Worm (Caenorhabditis elegans): ENCODE measurements around the gene K05F1.14.

Gene K05F1.14

ce11 chrII:5806563-5806962 is 14.2 kb upstream of the K05F1.14 start:
- TF ChIP-seq ceh-82 (tag; optimal IDR thresholded peaks at IDR 0.05) = no peak
- no peak for TF ChIP-seq nhr-90 (tag; optimal IDR thresholded peaks at IDR 0.05; ENCODE audit: poor library complexity)
- TF ChIP-seq elt-2 (tag; optimal IDR thresholded peaks at IDR 0.05) = peak; percentile 84
- TF ChIP-seq efl-1 (optimal IDR thresholded peaks at IDR 0.05) = no peak
- peak in 1 of 2 experiments; percentile 84 for TF ChIP-seq efl-1 (GFP tag; optimal IDR thresholded peaks at IDR 0.05 in 1 of 2)

ce11 chrII:5805303-5805702 is 12.9 kb upstream of the K05F1.14 start, which contains the start of gene K05F1.10:
TSS of gene K05F1.10 (minus strand) at chrII:5805473.
- TF ChIP-seq mef-2 (tag; optimal IDR thresholded peaks at IDR 0.05) = no peak
- no peak for TF ChIP-seq nhr-76 (tag; optimal IDR thresholded peaks at IDR 0.05)
- no peak for TF ChIP-seq unc-98 (GFP tag; IDR thresholded peaks at IDR 0.05)
- TF ChIP-seq grh-1 (GFP tag; IDR thresholded peaks at IDR 0.05) = no peak
- TF ChIP-seq snu-23 (GFP tag; optimal IDR thresholded peaks at IDR 0.05) = no peak
- no peak for TF ChIP-seq blmp-1 (tag; optimal IDR thresholded peaks at IDR 0.05)
- TF ChIP-seq lin-13 (GFP tag; optimal IDR thresholded peaks at IDR 0.05) = no peak
- peak; percentile 64 for TF ChIP-seq elt-2 (tag; optimal IDR thresholded peaks at IDR 0.05)
- TF ChIP-seq pax-3 (tag; optimal IDR thresholded peaks at IDR 0.05) = no peak
- TF ChIP-seq C04F5.9 (tag; optimal IDR thresholded peaks at IDR 0.05) = no peak
- TF ChIP-seq efl-1 (optimal IDR thresholded peaks at IDR 0.05) = no peak
- TF ChIP-seq efl-1 (GFP tag; optimal IDR thresholded peaks at IDR 0.05 in 1 of 2) = peak in 1 of 2 experiments; percentile 51
- TF ChIP-seq zip-4 (GFP tag; optimal IDR thresholded peaks at IDR 0.05) = no peak
- TF ChIP-seq nhr-85 (tag) = no peak
- no peak for TF ChIP-seq fkh-10 (GFP tag; optimal IDR thresholded peaks at IDR 0.05)

ce11 chrII:5804288-5804687 is 11.9 kb upstream of the K05F1.14 start:
- TF ChIP-seq ets-5 (GFP tag; IDR thresholded peaks at IDR 0.05) = no peak
- no peak for TF ChIP-seq nhr-84 (tag; optimal IDR thresholded peaks at IDR 0.05)
- no peak for TF ChIP-seq ceh-8 (GFP tag; optimal IDR thresholded peaks at IDR 0.05)
- TF ChIP-seq C04F5.9 (tag; optimal IDR thresholded peaks at IDR 0.05) = no peak
- no peak for TF ChIP-seq egl-13 (tag; optimal IDR thresholded peaks at IDR 0.05)
- no peak for TF ChIP-seq ama-1 (optimal IDR thresholded peaks at IDR 0.05)
- TF ChIP-seq elt-3 (tag; optimal IDR thresholded peaks at IDR 0.05) = no peak
- TF ChIP-seq snu-23 (GFP tag; optimal IDR thresholded peaks at IDR 0.05) = no peak
- no peak for TF ChIP-seq nhr-20 (tag; optimal IDR thresholded peaks at IDR 0.05)
- TF ChIP-seq pag-3 (tag; optimal IDR thresholded peaks at IDR 0.05; ENCODE audit: borderline replicate concordance, insufficient read depth) = no peak
- TF ChIP-seq C16A3.4 (tag; optimal IDR thresholded peaks at IDR 0.05) = no peak
- no peak for TF ChIP-seq sptf-1 (tag; optimal IDR thresholded peaks at IDR 0.05)
- no peak for TF ChIP-seq F16B12.6 (tag; optimal IDR thresholded peaks at IDR 0.05)
- no peak for TF ChIP-seq fkh-8 (tag; optimal IDR thresholded peaks at IDR 0.05)
- TF ChIP-seq lin-13 (GFP tag; optimal IDR thresholded peaks at IDR 0.05) = no peak
- no peak for TF ChIP-seq nhr-77 (tag; optimal IDR thresholded peaks at IDR 0.05)
- no peak for TF ChIP-seq fkh-4 (tag; optimal IDR thresholded peaks at IDR 0.05; ENCODE audit: borderline replicate concordance)
- no peak for TF ChIP-seq skn-1 (tag; optimal IDR thresholded peaks at IDR 0.05)

- TF ChIP-seq mef-2 (tag; optimal IDR thresholded peaks at IDR 0.05) (no peak), F16B12.6 (tag; optimal IDR thresholded peaks at IDR 0.05) (no peak)
These were observed 8.7 kb upstream of the K05F1.14 start, which contains the start of the genes K05F1.9 and K05F1.1 for ce11 chrII:5801075-5801474. TSS of gene K05F1.9 (minus strand) at chrII:5801175. TSS of gene K05F1.1 (plus strand) at chrII:5801382.

ce11 chrII:5799553-5799952 is 7.2 kb upstream of the K05F1.14 start, which contains the start of gene K05F1.8:
TSS of gene K05F1.8 (minus strand) at chrII:5799653.
- TF ChIP-seq elt-3 (tag; optimal IDR thresholded peaks at IDR 0.05) (no peak), skn-1 (tag; optimal IDR thresholded peaks at IDR 0.05) (no peak), Y116A8C.19 (tag; optimal IDR thresholded peaks at IDR 0.05; ENCODE audit: borderline replicate concordance) (no peak), egl-13 (tag; optimal IDR thresholded peaks at IDR 0.05) (no peak), mef-2 (tag; optimal IDR thresholded peaks at IDR 0.05) (no peak), dpl-1 (GFP tag; optimal IDR thresholded peaks at IDR 0.05) (no peak), pqm-1 (tag; optimal IDR thresholded peaks at IDR 0.05) (no peak), C16A3.4 (tag; optimal IDR thresholded peaks at IDR 0.05) (no peak), C04F5.9 (tag; optimal IDR thresholded peaks at IDR 0.05) (no peak), isw-1 (GFP tag; IDR thresholded peaks at IDR 0.05) (no peak), sup-37 (GFP tag; optimal IDR thresholded peaks at IDR 0.05) (no peak), efl-1 (optimal IDR thresholded peaks at IDR 0.05) (no peak), efl-1 (GFP tag; optimal IDR thresholded peaks at IDR 0.05 in 1 of 2) (no peak), ets-5 (GFP tag; IDR thresholded peaks at IDR 0.05) (no peak), hlh-4 (tag; optimal IDR thresholded peaks at IDR 0.05) (no peak), mab-9 (GFP tag; IDR thresholded peaks at IDR 0.05) (no peak), lin-14 (GFP tag; optimal IDR thresholded peaks at IDR 0.05) (no peak)

All from whole organism, L1 larva.